Fruit fly (Drosophila melanogaster) whole organism, pupa: ENCODE data around the gene CG2772.

Source experiments
- CG10348 ChIP-seq: fragments of 200-800 bp; sonication (Bioruptor generic); IDR thresholded peaks from 2 replicates; pipeline ENCODE4 v1.3.6; 2022; ENCODE audit warnings: missing biosample characterization, missing genetic modification characterization
- CG12605 ChIP-seq: fragments of 200-800 bp; sonication (Bioruptor generic); IDR thresholded peaks from 2 replicates; pipeline ENCODE4 v1.3.6; 2022; ENCODE audit warnings: missing biosample characterization, missing genetic modification characterization
- CG14655 ChIP-seq: fragments of 200-800 bp; sonication (Bioruptor generic); optimal IDR thresholded peaks from 3 replicates; lab custom pipeline; 2017; ENCODE audit warnings: mild to moderate bottlenecking, missing biosample characterization, missing genetic modification reagents, missing genetic modification characterization
- CG15710 ChIP-seq: fragments of 200-800 bp; sonication (Bioruptor generic); optimal IDR thresholded peaks from 2 replicates; lab custom pipeline; 2018; ENCODE audit warnings: missing biosample characterization, mild to moderate bottlenecking, missing genetic modification characterization, moderate library complexity
- CG32121 ChIP-seq: fragments of 200-800 bp; sonication (Bioruptor generic); IDR thresholded peaks from 2 replicates; pipeline ENCODE4 v1.3.6; 2022; ENCODE audit warnings: missing biosample characterization, missing genetic modification characterization
- CG34367 ChIP-seq: fragments of 200-800 bp; sonication (Bioruptor generic); optimal IDR thresholded peaks from 2 replicates; lab custom pipeline; 2018; ENCODE audit warnings: missing biosample characterization, mild to moderate bottlenecking, missing genetic modification characterization
- CG4496 ChIP-seq: fragments of 200-800 bp; sonication (Bioruptor generic); IDR thresholded peaks from 3 replicates; pipeline ENCODE4 v1.3.6; 2022; ENCODE audit warnings: missing biosample characterization, missing genetic modification characterization
- Ets98B ChIP-seq: fragments of 200-800 bp; sonication (Bioruptor generic); IDR thresholded peaks from 2 replicates; pipeline ENCODE4 v1.3.6; 2022; ENCODE audit warnings: missing biosample characterization, missing genetic modification characterization
- Pif1A ChIP-seq: fragments of 200-800 bp; sonication (Bioruptor generic); optimal IDR thresholded peaks from 3 replicates; lab custom pipeline; 2016; ENCODE audit warnings: missing biosample characterization, missing genetic modification characterization

DNA sequence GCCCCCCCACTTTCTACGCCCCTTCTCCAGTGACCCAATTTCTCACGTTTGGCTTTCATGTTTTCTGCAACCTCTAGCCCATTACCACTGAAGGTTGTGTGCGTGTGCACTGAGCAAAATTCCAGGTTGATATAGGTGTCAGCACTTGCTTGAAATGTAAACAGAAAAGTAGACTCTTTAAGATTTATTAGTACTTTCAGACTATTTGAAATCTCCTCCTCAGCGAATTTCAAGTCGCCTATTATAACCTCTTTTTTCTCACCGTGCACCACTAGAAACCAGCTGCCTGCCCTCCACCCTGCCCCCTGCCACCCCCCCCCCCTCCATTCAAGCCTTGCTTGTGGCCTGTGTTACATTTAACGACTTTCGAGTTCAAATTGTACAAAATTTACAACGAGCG, 10.7 kb upstream of the CG2772 start:
- no peak for TF ChIP-seq CG15710 (tag; lab: Kevin White, UChicago)
- TF ChIP-seq CG4496 (GFP tag; lab: Robert Waterston, UW): peak; percentile 72; the same call in 2 of the 3 replicates
- TF ChIP-seq CG10348 (GFP tag; lab: Robert Waterston, UW): no peak
- no peak for TF ChIP-seq CG12605 (GFP tag; lab: Robert Waterston, UW)
- TF ChIP-seq CG14655 (GFP tag; lab: Kevin White, UChicago): peak; percentile 17
- peak; percentile 56 for TF ChIP-seq Ets98B (GFP tag; lab: Robert Waterston, UW)
- peak; percentile 64; the same call in 1 of the 2 replicates for TF ChIP-seq CG32121
- TF ChIP-seq Pif1A (GFP tag; lab: Kevin White, UChicago): no peak
- no peak for TF ChIP-seq CG34367 (tag; lab: Kevin White, UChicago)
